Fruit fly (Drosophila melanogaster) whole organism, embryonic: ENCODE data around the gene CG34301.

Source experiments
- Bgb ChIP-seq: fragments of 200-800 bp; sonication (Bioruptor generic); IDR thresholded peaks from 2 replicates; pipeline ENCODE4 v1.3.6; 2022; ENCODE audit warnings: missing biosample characterization, missing genetic modification characterization; ENCODE audit not compliant: partially characterized antibody
- CG11695 ChIP-seq: fragments of 200-800 bp; sonication (Bioruptor generic); IDR thresholded peaks from 3 replicates; pipeline ENCODE4 v1.3.6; 2022; ENCODE audit warnings: missing biosample characterization, missing genetic modification characterization
- CG12659 ChIP-seq: fragments of 200-800 bp; sonication (Bioruptor generic); optimal IDR thresholded peaks from 3 replicates; lab custom pipeline; 2017; ENCODE audit warnings: mild to moderate bottlenecking, missing biosample characterization, missing genetic modification reagents, missing genetic modification characterization
- CG13123 ChIP-seq: fragments of 200-800 bp; sonication (Bioruptor generic); optimal IDR thresholded peaks from 2 replicates; lab custom pipeline; 2016; ENCODE audit warnings: missing biosample characterization, missing genetic modification characterization
- CG13296 ChIP-seq: fragments of 200-800 bp; sonication (Bioruptor generic); optimal IDR thresholded peaks from 3 replicates; lab custom pipeline; 2018; ENCODE audit warnings: missing biosample characterization, mild to moderate bottlenecking, missing genetic modification characterization
- CG2116 ChIP-seq: fragments of 200-800 bp; sonication (Bioruptor generic); optimal IDR thresholded peaks from 3 replicates; lab custom pipeline; 2018; ENCODE audit warnings: missing biosample characterization, mild to moderate bottlenecking, missing genetic modification characterization
- CG34224 ChIP-seq: fragments of 200-800 bp; sonication (Bioruptor generic); IDR thresholded peaks from 3 replicates; pipeline ENCODE4 v1.3.6; 2022; ENCODE audit warnings: missing biosample characterization, missing genetic modification characterization; ENCODE audit not compliant: partially characterized antibody
- CG3838 ChIP-seq: fragments of 200-800 bp; sonication (Bioruptor generic); optimal IDR thresholded peaks from 3 replicates; lab custom pipeline; 2016; ENCODE audit warnings: missing biosample characterization, missing genetic modification characterization
- CG4360 ChIP-seq: fragments of 200-800 bp; sonication (Bioruptor generic); IDR thresholded peaks from 2 replicates; pipeline ENCODE4 v1.3.6; 2022; ENCODE audit warnings: missing biosample characterization, missing genetic modification characterization
- CG6813 ChIP-seq: fragments of 200-800 bp; sonication (Bioruptor generic); optimal IDR thresholded peaks from 2 replicates; lab custom pipeline; 2017; ENCODE audit warnings: missing biosample characterization, missing genetic modification characterization, mild to moderate bottlenecking, moderate library complexity, missing genetic modification reagents
- CG7271 ChIP-seq: fragments of 200-800 bp; sonication (Bioruptor generic); optimal IDR thresholded peaks from 2 replicates; lab custom pipeline; 2018; ENCODE audit warnings: missing biosample characterization, mild to moderate bottlenecking, missing genetic modification characterization, moderate library complexity
- CG7745 ChIP-seq: fragments of 200-800 bp; sonication (Bioruptor generic); optimal IDR thresholded peaks from 2 replicates; lab custom pipeline; 2018; ENCODE audit warnings: missing biosample characterization, mild to moderate bottlenecking, missing genetic modification characterization, moderate library complexity
- CG9437 ChIP-seq: fragments of 200-800 bp; sonication (Bioruptor generic); optimal IDR thresholded peaks from 2 replicates; lab custom pipeline; 2018; ENCODE audit warnings: missing biosample characterization, mild to moderate bottlenecking, missing genetic modification characterization
- CG9817 ChIP-seq: fragments of 200-800 bp; sonication (Bioruptor generic); optimal IDR thresholded peaks from 2 replicates; lab custom pipeline; 2018; ENCODE audit warnings: missing biosample characterization, mild to moderate bottlenecking, missing genetic modification characterization, moderate library complexity
- CG9932 ChIP-seq: fragments of 200-800 bp; sonication (Bioruptor generic); IDR thresholded peaks from 2 replicates; pipeline ENCODE4 v1.3.6; 2022; ENCODE audit warnings: missing biosample characterization, missing genetic modification characterization
- ERR ChIP-seq: fragments of 200-800 bp; sonication (Bioruptor generic); optimal IDR thresholded peaks from 2 replicates; lab custom pipeline; 2016; ENCODE audit warnings: missing biosample characterization, missing genetic modification characterization
- Ets97D ChIP-seq: fragments of 200-800 bp; sonication (Bioruptor generic); optimal IDR thresholded peaks from 3 replicates; lab custom pipeline; 2016; ENCODE audit warnings: missing biosample characterization, missing genetic modification characterization
- HmgZ ChIP-seq: fragments of 200-800 bp; sonication (Bioruptor generic); optimal IDR thresholded peaks from 2 replicates; lab custom pipeline; 2018; ENCODE audit warnings: missing biosample characterization, mild to moderate bottlenecking, missing genetic modification characterization
- Hmx ChIP-seq: fragments of 200-800 bp; sonication (Bioruptor generic); optimal IDR thresholded peaks from 2 replicates; lab custom pipeline; 2016; ENCODE audit warnings: missing biosample characterization, missing genetic modification characterization
- Hr39 ChIP-seq: fragments of >200 bp; optimal IDR thresholded peaks from 2 replicates; lab custom pipeline; 2017
- Hsf ChIP-seq: fragments of 200-800 bp; sonication (Bioruptor generic); optimal IDR thresholded peaks from 3 replicates; lab custom pipeline; 2016; ENCODE audit warnings: missing biosample characterization, missing genetic modification characterization
- Jarid2 ChIP-seq: fragments of 200-800 bp; sonication (Bioruptor generic); optimal IDR thresholded peaks from 3 replicates; lab custom pipeline; 2017; ENCODE audit warnings: mild to moderate bottlenecking, missing biosample characterization, missing genetic modification reagents, missing genetic modification characterization
- MBD-R2 ChIP-seq: fragments of 200-800 bp; sonication (Bioruptor generic); IDR thresholded peaks from 2 replicates; pipeline ENCODE4 v1.3.6; 2022; ENCODE audit warnings: missing biosample characterization, missing genetic modification characterization
- MTF-1 ChIP-seq: fragments of 200-800 bp; sonication (Bioruptor generic); optimal IDR thresholded peaks from 2 replicates; lab custom pipeline; 2018; ENCODE audit warnings: missing biosample characterization, mild to moderate bottlenecking, missing genetic modification characterization, borderline replicate concordance
- Med ChIP-seq: fragments of 200-800 bp; sonication (Bioruptor generic); peaks from one replicate; lab custom pipeline; 2016; ENCODE audit warnings: missing biosample characterization, missing genetic modification characterization, mild to moderate bottlenecking, inconsistent platforms, moderate library complexity
- Meics ChIP-seq: fragments of 200-800 bp; sonication (Bioruptor generic); optimal IDR thresholded peaks from 2 replicates; lab custom pipeline; 2017; ENCODE audit warnings: missing biosample characterization, mild to moderate bottlenecking, missing genetic modification characterization
- cad ChIP-seq: fragments of >200 bp; optimal IDR thresholded peaks from 2 replicates; lab custom pipeline; 2017; ENCODE audit warnings: missing biosample characterization, missing genetic modification characterization
- chinmo ChIP-seq: fragments of 200-800 bp; sonication (Bioruptor generic); IDR thresholded peaks from 4 replicates; pipeline ENCODE4 v1.3.6; 2022; ENCODE audit warnings: missing biosample characterization, missing genetic modification characterization; ENCODE audit not compliant: partially characterized antibody
- crp ChIP-seq, 2 experiments: fragments of 200-800 bp; sonication (Bioruptor generic); optimal IDR thresholded peaks; 2 replicates in 1 of 2; 3 replicates in 1 of 2; lab custom pipeline; 2017; ENCODE audit warnings: missing biosample characterization in 2 of 2, missing genetic modification characterization in 2 of 2, mild to moderate bottlenecking in 1 of 2, moderate library complexity in 1 of 2
- cwo ChIP-seq: fragments of 200-800 bp; sonication (Bioruptor generic); optimal IDR thresholded peaks from 3 replicates; lab custom pipeline; 2017; ENCODE audit warnings: missing biosample characterization, missing genetic modification characterization, mild to moderate bottlenecking, moderate library complexity, missing genetic modification reagents
- disco-r ChIP-seq: fragments of 200-800 bp; sonication (Bioruptor generic); optimal IDR thresholded peaks from 2 replicates; lab custom pipeline; 2016; ENCODE audit warnings: missing biosample characterization, missing genetic modification characterization
- fd102C ChIP-seq: fragments of 200-800 bp; sonication (Bioruptor generic); optimal IDR thresholded peaks from 2 replicates; lab custom pipeline; 2018; ENCODE audit warnings: missing biosample characterization, mild to moderate bottlenecking, missing genetic modification characterization, moderate library complexity
- grn ChIP-seq: fragments of 200-800 bp; sonication (Bioruptor generic); optimal IDR thresholded peaks from 3 replicates; lab custom pipeline; 2017; ENCODE audit warnings: missing biosample characterization, missing genetic modification characterization
- hbn ChIP-seq: fragments of 200-800 bp; sonication (Bioruptor generic); IDR thresholded peaks from 2 replicates; pipeline ENCODE4 v1.3.6; 2022; ENCODE audit warnings: missing biosample characterization, missing genetic modification characterization; ENCODE audit not compliant: partially characterized antibody
- luna ChIP-seq: fragments of 200-800 bp; sonication (Bioruptor generic); optimal IDR thresholded peaks from 2 replicates; lab custom pipeline; 2016; ENCODE audit warnings: missing biosample characterization, missing genetic modification characterization
- maf-S ChIP-seq: fragments of 200-800 bp; sonication (Bioruptor generic); optimal IDR thresholded peaks from 2 replicates; lab custom pipeline; 2016; ENCODE audit warnings: missing biosample characterization, missing genetic modification characterization
- nau ChIP-seq: fragments of 200-800 bp; sonication (Bioruptor generic); optimal IDR thresholded peaks from 3 replicates; lab custom pipeline; 2017; ENCODE audit warnings: missing biosample characterization, mild to moderate bottlenecking, missing genetic modification characterization, missing genetic modification reagents
- pzg ChIP-seq: fragments of 200-800 bp; sonication (Bioruptor generic); optimal IDR thresholded peaks from 3 replicates; lab custom pipeline; 2018; ENCODE audit warnings: missing biosample characterization, mild to moderate bottlenecking, missing genetic modification characterization, moderate library complexity
- repo ChIP-seq: fragments of 200-800 bp; sonication (Bioruptor generic); optimal IDR thresholded peaks from 2 replicates; lab custom pipeline; 2016; ENCODE audit warnings: missing biosample characterization, missing genetic modification characterization
- row ChIP-seq: fragments of 200-800 bp; sonication (Bioruptor generic); IDR thresholded peaks from 3 replicates; pipeline ENCODE4 v1.3.6; 2022; ENCODE audit warnings: missing biosample characterization, missing genetic modification characterization
- salm ChIP-seq: fragments of 200-800 bp; sonication (Bioruptor generic); optimal IDR thresholded peaks from 2 replicates; lab custom pipeline; 2018; ENCODE audit warnings: missing biosample characterization, mild to moderate bottlenecking, missing genetic modification characterization
- sens-2 ChIP-seq: fragments of 200-800 bp; sonication (Bioruptor generic); IDR thresholded peaks from 2 replicates; pipeline ENCODE4 v1.3.6; 2022; ENCODE audit warnings: missing biosample characterization, missing genetic modification characterization
- sima ChIP-seq: fragments of 200-800 bp; sonication (Bioruptor generic); optimal IDR thresholded peaks from 2 replicates; lab custom pipeline; 2016; ENCODE audit warnings: missing biosample characterization, missing genetic modification characterization
- stwl ChIP-seq: fragments of 200-800 bp; sonication (Bioruptor generic); optimal IDR thresholded peaks from 3 replicates; lab custom pipeline; 2018; ENCODE audit warnings: missing biosample characterization, mild to moderate bottlenecking, missing genetic modification characterization, moderate library complexity
- tx ChIP-seq: fragments of 200-800 bp; sonication (Bioruptor generic); optimal IDR thresholded peaks from 2 replicates; lab custom pipeline; 2016; ENCODE audit warnings: missing biosample characterization, missing genetic modification characterization

The CG34301 gene

dm6 chr3R:8726632-8727031 is 46.6 kb upstream of the CG34301 start, which contains the start of gene CG8159 (continued):
- TF ChIP-seq crp (GFP tag; optimal IDR thresholded peaks at IDR 0.05; lab: Kevin White, UChicago) (peak in 1 of 2 experiments; percentile 43), MBD-R2 (GFP tag; lab: Robert Waterston, UW) (peak; percentile 85), HmgZ (tag; lab: Kevin White, UChicago) (peak; percentile 27), Ets97D (GFP tag; lab: Kevin White, UChicago) (peak; percentile 35), Bgb (GFP tag; lab: Robert Waterston, UW) (0 out of 2 replicates have a peak, but pooled peaks have one; percentile 6), stwl (tag; lab: Kevin White, UChicago) (peak; percentile 54)

DNA sequence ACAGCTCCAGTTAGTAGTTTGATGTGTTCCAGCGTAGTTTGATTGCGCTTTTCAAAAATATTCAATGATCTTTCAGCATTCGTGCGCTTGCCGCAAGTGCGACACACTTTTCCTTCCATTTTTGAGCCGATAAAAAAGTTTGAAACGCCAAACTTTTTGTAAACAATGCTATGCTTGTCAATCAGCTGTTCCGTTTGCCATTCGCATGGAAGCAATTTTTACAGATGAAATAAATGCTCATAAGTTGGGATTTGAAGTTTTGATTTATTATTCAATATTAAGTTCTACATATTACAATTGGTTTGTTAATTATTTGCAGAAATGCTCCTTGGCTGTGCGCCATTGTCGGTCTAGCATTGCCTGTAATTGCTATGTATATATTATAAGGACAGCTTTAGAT is 43.7 kb upstream of the CG34301 start, which contains the start of gene ranshi:
TSS of gene ranshi (minus strand) at position 152 of the 400 bp plus-strand sequence.
- no peak for TF ChIP-seq ERR (GFP tag; lab: Kevin White, UChicago)
- TF ChIP-seq CG34224 (GFP tag; lab: Robert Waterston, UW), result 0 out of 3 replicates have a peak, but pooled peaks have one; percentile 16
- peak; percentile 28 for TF ChIP-seq Med
- TF ChIP-seq crp (GFP tag; optimal IDR thresholded peaks at IDR 0.05; lab: Kevin White, UChicago), result peak in 1 of 2 experiments; percentile 79
- peak; percentile 11; the same call in 1 of the 3 replicates for TF ChIP-seq row (GFP tag; lab: Robert Waterston, UW)
- peak; percentile 77 for TF ChIP-seq MBD-R2 (GFP tag; lab: Robert Waterston, UW)
- TF ChIP-seq CG9437 (GFP tag; lab: Kevin White, UChicago), result no peak
- TF ChIP-seq pzg (GFP tag; lab: Kevin White, UChicago), result peak; percentile 15
- TF ChIP-seq cad (GFP tag; lab: Kevin White, UChicago), result no peak

DNA sequence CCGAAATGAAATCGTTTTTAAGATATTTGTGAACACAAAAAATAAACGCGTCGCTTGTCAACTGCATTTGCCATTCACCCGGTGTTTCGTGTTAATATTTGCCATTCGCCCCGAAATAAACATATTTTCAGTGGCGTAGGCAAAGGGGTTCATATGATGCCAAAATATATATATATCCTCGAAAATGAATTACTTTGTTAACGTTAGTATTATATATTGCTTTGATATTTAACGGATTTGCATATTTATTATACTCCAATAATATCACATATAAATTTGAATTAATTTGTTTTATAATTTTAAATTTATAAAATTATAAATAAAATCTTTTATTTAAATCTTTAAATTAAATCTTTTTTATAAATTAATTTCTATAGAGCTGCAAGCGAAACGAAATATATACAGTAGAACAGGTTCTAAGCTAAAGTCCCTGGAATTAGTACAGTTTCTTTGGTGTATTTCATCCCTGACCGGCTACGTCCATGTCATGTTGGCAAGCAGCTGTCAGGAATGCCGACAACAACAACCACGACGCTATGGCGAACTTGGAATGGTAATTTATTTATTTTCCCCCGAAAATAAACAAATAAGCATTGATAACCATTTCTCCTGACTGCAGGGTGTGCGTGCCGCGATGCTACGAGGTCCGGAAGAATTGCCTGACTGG is 41.5 kb upstream of the CG34301 start, which contains the start of the genes M1BP and CG8202:
TSS of gene M1BP (minus strand) at position 102 of the 667 bp plus-strand sequence.
TSS of gene CG8202 (plus strand) at position 495 of the 667 bp plus-strand sequence.
- TF ChIP-seq CG9932 (peak; percentile 82), salm (tag; lab: Kevin White, UChicago) (peak; percentile 81), tx (peak; percentile 38), CG2116 (GFP tag; lab: Kevin White, UChicago) (peak; percentile 73), CG3838 (GFP tag; lab: Kevin White, UChicago) (peak; percentile 24), nau (GFP tag; lab: Kevin White, UChicago) (no peak), CG4360 (GFP tag; lab: Robert Waterston, UW) (peak; percentile 95), CG9817 (tag; lab: Kevin White, UChicago) (peak; percentile 86), sens-2 (GFP tag; lab: Robert Waterston, UW) (no peak), CG6813 (GFP tag; lab: Kevin White, UChicago) (peak; percentile 81), hbn (no peak), CG13296 (peak; percentile 94), grn (GFP tag; lab: Kevin White, UChicago) (no peak), luna (GFP tag; lab: Kevin White, UChicago) (no peak), CG7271 (tag; lab: Kevin White, UChicago) (peak; percentile 35), CG7745 (tag; lab: Kevin White, UChicago) (no peak), CG13123 (GFP tag; lab: Kevin White, UChicago) (peak; percentile 73), Hsf (peak; percentile 60), maf-S (GFP tag; lab: Kevin White, UChicago) (no peak), repo (no peak), Jarid2 (no peak), CG11695 (GFP tag; lab: Robert Waterston, UW) (peak; percentile 70; the same call in 2 of the 3 replicates), MTF-1 (peak; percentile 37), Hmx (no peak), disco-r (GFP tag; lab: Kevin White, UChicago) (no peak), Hr39 (lab: Kevin White, UChicago) (no peak), sima (GFP tag; lab: Kevin White, UChicago) (no peak), CG12659 (peak; percentile 94), Meics (GFP tag; lab: Kevin White, UChicago) (peak; percentile 94), chinmo (GFP tag; lab: Robert Waterston, UW) (no peak), fd102C (no peak), cwo (GFP tag; lab: Kevin White, UChicago) (peak; percentile 87)
